Fruit fly (Drosophila melanogaster) whole organism, embryonic: ENCODE data around the gene CG6688.

Experiments
- Abd-B ChIP-seq: fragments of 200-800 bp; sonication (Bioruptor generic); optimal IDR thresholded peaks from 2 replicates; lab custom pipeline; 2018; ENCODE audit warnings: missing biosample characterization, mild to moderate bottlenecking, missing genetic modification characterization, moderate library complexity
- Bdp1 ChIP-seq: fragments of 200-800 bp; sonication (Bioruptor generic); optimal IDR thresholded peaks from 3 replicates; lab custom pipeline; 2016; ENCODE audit warnings: missing biosample characterization, missing genetic modification characterization
- CG10462 ChIP-seq: fragments of 200-800 bp; sonication (Bioruptor generic); optimal IDR thresholded peaks from 2 replicates; lab custom pipeline; 2016; ENCODE audit warnings: missing biosample characterization, missing genetic modification characterization
- CG11247 ChIP-seq: fragments of 200-800 bp; sonication (Bioruptor generic); IDR thresholded peaks from 2 replicates; pipeline ENCODE4 v1.3.6; 2022; ENCODE audit warnings: missing biosample characterization, missing genetic modification characterization
- CG1233 ChIP-seq: fragments of 200-800 bp; sonication (Bioruptor generic); optimal IDR thresholded peaks from 4 replicates; lab custom pipeline; 2018; ENCODE audit warnings: missing biosample characterization, mild to moderate bottlenecking, missing genetic modification characterization
- CG13424 ChIP-seq: fragments of 200-800 bp; sonication (Bioruptor generic); optimal IDR thresholded peaks from 2 replicates; lab custom pipeline; 2019; ENCODE audit warnings: missing biosample characterization, mild to moderate bottlenecking, missing genetic modification characterization, moderate library complexity
- CG1602 ChIP-seq: fragments of 200-800 bp; sonication (Bioruptor generic); optimal IDR thresholded peaks from 3 replicates; lab custom pipeline; 2016; ENCODE audit warnings: missing biosample characterization, missing genetic modification characterization
- CG16863 ChIP-seq: fragments of 200-800 bp; sonication (Bioruptor generic); optimal IDR thresholded peaks from 3 replicates; lab custom pipeline; 2016; ENCODE audit warnings: missing biosample characterization, missing genetic modification characterization
- CG18599 ChIP-seq: fragments of 200-800 bp; sonication (Bioruptor generic); optimal IDR thresholded peaks from 3 replicates; lab custom pipeline; 2017; ENCODE audit warnings: missing biosample characterization, missing genetic modification characterization, mild to moderate bottlenecking, moderate library complexity, missing genetic modification reagents
- CG18619 ChIP-seq: fragments of 200-800 bp; sonication (Bioruptor generic); optimal IDR thresholded peaks from 3 replicates; lab custom pipeline; 2017; ENCODE audit warnings: missing biosample characterization, mild to moderate bottlenecking, missing genetic modification characterization
- CG2129 ChIP-seq: fragments of 200-800 bp; sonication (Bioruptor generic); IDR thresholded peaks from 2 replicates; pipeline ENCODE4 v1.3.6; 2022; ENCODE audit warnings: missing biosample characterization, missing genetic modification characterization; ENCODE audit not compliant: partially characterized antibody
- CG2712 ChIP-seq: fragments of 200-800 bp; optimal IDR thresholded peaks from 3 replicates; lab custom pipeline; 2019; ENCODE audit warnings: missing biosample characterization, mild to moderate bottlenecking, missing genetic modification characterization, moderate library complexity
- CG2875 ChIP-seq: fragments of 200-800 bp; sonication (Bioruptor generic); optimal IDR thresholded peaks from 2 replicates; lab custom pipeline; 2017; ENCODE audit warnings: missing biosample characterization, mild to moderate bottlenecking, missing genetic modification characterization, missing genetic modification reagents
- CG31365 ChIP-seq: fragments of 200-800 bp; sonication (Bioruptor generic); optimal IDR thresholded peaks from 2 replicates; lab custom pipeline; 2018; ENCODE audit warnings: missing biosample characterization, mild to moderate bottlenecking, missing genetic modification characterization
- CG32772 ChIP-seq: fragments of 200-800 bp; sonication (Bioruptor generic); IDR thresholded peaks from 2 replicates; pipeline ENCODE4 v1.3.6; 2022; ENCODE audit warnings: missing biosample characterization, missing genetic modification characterization
- CG42726 ChIP-seq: fragments of 200-800 bp; sonication (Bioruptor generic); IDR thresholded peaks from 2 replicates; pipeline ENCODE4 v1.3.6; 2022; ENCODE audit warnings: missing biosample characterization, missing genetic modification characterization; ENCODE audit not compliant: partially characterized antibody
- CG4282 ChIP-seq: fragments of 200-800 bp; sonication (Bioruptor generic); optimal IDR thresholded peaks from 2 replicates; lab custom pipeline; 2016; ENCODE audit warnings: missing biosample characterization, missing genetic modification characterization
- CG4707 ChIP-seq: fragments of 200-800 bp; sonication (Bioruptor generic); optimal IDR thresholded peaks from 2 replicates; lab custom pipeline; 2018; ENCODE audit warnings: missing biosample characterization, mild to moderate bottlenecking, missing genetic modification characterization, moderate library complexity
- CG5953 ChIP-seq: fragments of 200-800 bp; sonication (Bioruptor generic); IDR thresholded peaks from 2 replicates; pipeline ENCODE4 v1.3.6; 2022; ENCODE audit warnings: missing biosample characterization, missing genetic modification characterization
- CG6813 ChIP-seq: fragments of 200-800 bp; sonication (Bioruptor generic); optimal IDR thresholded peaks from 2 replicates; lab custom pipeline; 2017; ENCODE audit warnings: missing biosample characterization, missing genetic modification characterization, mild to moderate bottlenecking, moderate library complexity, missing genetic modification reagents
- CG7271 ChIP-seq: fragments of 200-800 bp; sonication (Bioruptor generic); optimal IDR thresholded peaks from 2 replicates; lab custom pipeline; 2018; ENCODE audit warnings: missing biosample characterization, mild to moderate bottlenecking, missing genetic modification characterization, moderate library complexity
- CG7928 ChIP-seq: fragments of 200-800 bp; sonication (Bioruptor generic); optimal IDR thresholded peaks from 2 replicates; lab custom pipeline; 2017; ENCODE audit warnings: missing biosample characterization, mild to moderate bottlenecking, missing genetic modification characterization
- CG7987 ChIP-seq: fragments of 200-800 bp; sonication (Bioruptor generic); optimal IDR thresholded peaks from 2 replicates; lab custom pipeline; 2018; ENCODE audit warnings: missing biosample characterization, mild to moderate bottlenecking, missing genetic modification characterization, moderate library complexity
- CG9932 ChIP-seq: fragments of 200-800 bp; sonication (Bioruptor generic); IDR thresholded peaks from 2 replicates; pipeline ENCODE4 v1.3.6; 2022; ENCODE audit warnings: missing biosample characterization, missing genetic modification characterization
- D19A ChIP-seq: fragments of 200-800 bp; optimal IDR thresholded peaks from 3 replicates; lab custom pipeline; 2019; ENCODE audit warnings: missing biosample characterization, mild to moderate bottlenecking, missing genetic modification characterization, moderate library complexity
- Dad ChIP-seq: fragments of 200-800 bp; sonication (Bioruptor generic); optimal IDR thresholded peaks from 3 replicates; lab custom pipeline; 2016; ENCODE audit warnings: missing biosample characterization, missing genetic modification characterization
- Eip74EF ChIP-seq, 2 experiments: fragments of 200-800 bp in 1 of 2; fragments of >200 bp in 1 of 2; sonication (Bioruptor generic) in 1 of 2; optimal IDR thresholded peaks; 2 replicates each; lab custom pipeline; 2017 to 2019; ENCODE audit warnings: missing biosample characterization in 2 of 2, missing genetic modification characterization in 2 of 2, mild to moderate bottlenecking in 1 of 2, moderate library complexity in 1 of 2
- Elba2 ChIP-seq: fragments of 200-800 bp; sonication (Bioruptor generic); optimal IDR thresholded peaks from 3 replicates; lab custom pipeline; 2016; ENCODE audit warnings: missing biosample characterization, missing genetic modification characterization
- HLH54F ChIP-seq: fragments of 200-800 bp; sonication (Bioruptor generic); optimal IDR thresholded peaks from 3 replicates; lab custom pipeline; 2016; ENCODE audit warnings: missing biosample characterization, missing genetic modification characterization
- Nf-YC ChIP-seq: fragments of 200-800 bp; optimal IDR thresholded peaks from 3 replicates; lab custom pipeline; 2019; ENCODE audit warnings: missing biosample characterization, mild to moderate bottlenecking, missing genetic modification characterization, moderate library complexity
- Sox100B ChIP-seq: fragments of 200-800 bp; sonication (Bioruptor generic); optimal IDR thresholded peaks from 3 replicates; lab custom pipeline; 2018; ENCODE audit warnings: missing biosample characterization, mild to moderate bottlenecking, missing genetic modification characterization
- ase ChIP-seq: fragments of 200-800 bp; sonication (Bioruptor generic); IDR thresholded peaks from 3 replicates; pipeline ENCODE4 v1.3.6; 2022; ENCODE audit warnings: missing biosample characterization, missing genetic modification characterization
- chinmo ChIP-seq: fragments of 200-800 bp; sonication (Bioruptor generic); IDR thresholded peaks from 4 replicates; pipeline ENCODE4 v1.3.6; 2022; ENCODE audit warnings: missing biosample characterization, missing genetic modification characterization; ENCODE audit not compliant: partially characterized antibody
- cwo ChIP-seq: fragments of 200-800 bp; sonication (Bioruptor generic); optimal IDR thresholded peaks from 3 replicates; lab custom pipeline; 2017; ENCODE audit warnings: missing biosample characterization, missing genetic modification characterization, mild to moderate bottlenecking, moderate library complexity, missing genetic modification reagents
- dmrt11E ChIP-seq: fragments of 200-800 bp; sonication (Bioruptor generic); optimal IDR thresholded peaks from 3 replicates; lab custom pipeline; 2018; ENCODE audit warnings: missing biosample characterization, mild to moderate bottlenecking, missing genetic modification characterization, moderate library complexity
- en ChIP-seq: fragments of 200-800 bp; sonication (Bioruptor generic); optimal IDR thresholded peaks from 2 replicates; lab custom pipeline; 2016; ENCODE audit warnings: missing biosample characterization, missing genetic modification characterization
- exex ChIP-seq: fragments of 200-800 bp; sonication (Bioruptor generic); optimal IDR thresholded peaks from 4 replicates; lab custom pipeline; 2018; ENCODE audit warnings: missing biosample characterization, mild to moderate bottlenecking, missing genetic modification characterization, moderate library complexity
- eyg ChIP-seq: fragments of 200-800 bp; sonication (Bioruptor generic); optimal IDR thresholded peaks from 3 replicates; lab custom pipeline; 2016; ENCODE audit warnings: missing biosample characterization, missing genetic modification characterization
- hkb ChIP-seq, 2 experiments: fragments of 200-800 bp in 1 of 2; fragments of >200 bp in 1 of 2; sonication (Bioruptor generic) in 1 of 2; IDR thresholded peaks in 1 of 2; optimal IDR thresholded peaks in 1 of 2; 2 replicates each; pipeline versions ENCODE4 v1.3.6 to Lab custom; 2017 to 2022; ENCODE audit warnings: missing biosample characterization in 1 of 2, missing genetic modification characterization in 1 of 2
- kay ChIP-seq: fragments of 200-800 bp; sonication (Bioruptor generic); optimal IDR thresholded peaks from 2 replicates; lab custom pipeline; 2016; ENCODE audit warnings: missing biosample characterization, missing genetic modification characterization
- lab ChIP-seq: fragments of 200-800 bp; sonication (Bioruptor generic); optimal IDR thresholded peaks from 3 replicates; lab custom pipeline; 2017; ENCODE audit warnings: missing biosample characterization, missing genetic modification characterization, mild to moderate bottlenecking, moderate library complexity, missing genetic modification reagents
- lbe ChIP-seq: fragments of 200-800 bp; sonication (Bioruptor generic); optimal IDR thresholded peaks from 2 replicates; lab custom pipeline; 2016; ENCODE audit warnings: missing biosample characterization, mild to moderate bottlenecking, missing genetic modification characterization
- nerfin-2 ChIP-seq: fragments of 200-800 bp; sonication (Bioruptor generic); IDR thresholded peaks from 2 replicates; pipeline ENCODE4 v1.3.6; 2022; ENCODE audit warnings: missing biosample characterization, missing genetic modification characterization; ENCODE audit not compliant: partially characterized antibody
- ranshi ChIP-seq: fragments of 200-800 bp; sonication (Bioruptor generic); IDR thresholded peaks from 2 replicates; pipeline ENCODE4 v1.3.6; 2022; ENCODE audit warnings: missing biosample characterization, missing genetic modification characterization
- sisA ChIP-seq: fragments of 200-800 bp; sonication (Bioruptor generic); IDR thresholded peaks from 2 replicates; pipeline ENCODE4 v1.3.6; 2022; ENCODE audit warnings: missing biosample characterization, missing genetic modification characterization
- slou ChIP-seq: fragments of 200-800 bp; sonication (Bioruptor generic); optimal IDR thresholded peaks from 3 replicates; lab custom pipeline; 2016; ENCODE audit warnings: missing biosample characterization, missing genetic modification characterization
- vvl ChIP-seq: fragments of 200-800 bp; sonication (Bioruptor generic); IDR thresholded peaks from 2 replicates; pipeline ENCODE4 v1.3.6; 2022; ENCODE audit warnings: missing biosample characterization, missing genetic modification characterization
- zen ChIP-seq: fragments of 200-800 bp; sonication (Bioruptor generic); optimal IDR thresholded peaks from 3 replicates; lab custom pipeline; 2018; ENCODE audit warnings: missing biosample characterization, mild to moderate bottlenecking, missing genetic modification characterization, moderate library complexity

Gene CG6688

dm6 chr3R:23053936-23054335 lies 41.7 kb downstream of the CG6688 start, which contains the start of gene p53 (continued):
- peak; percentile 75 for TF ChIP-seq Dad
- TF ChIP-seq hkb (optimal IDR thresholded peaks at IDR 0.05; lab: Kevin White, UChicago), result no peak
- peak; percentile 64 for TF ChIP-seq hkb (GFP tag; IDR thresholded peaks at IDR 0.05; lab: Robert Waterston, UW)
- 0 out of 4 replicates have a peak, but pooled peaks have one; percentile 48 for TF ChIP-seq chinmo (GFP tag; lab: Robert Waterston, UW)
- peak; percentile 83 for TF ChIP-seq CG7271 (tag; lab: Kevin White, UChicago)
- TF ChIP-seq Abd-B (GFP tag; lab: Kevin White, UChicago), result peak; percentile 61
- peak; percentile 79; the same call in 1 of the 2 replicates for TF ChIP-seq CG42726 (GFP tag; lab: Robert Waterston, UW)
- no peak for TF ChIP-seq D19A (tag; lab: Kevin White, UChicago)
- no peak for TF ChIP-seq cwo (GFP tag; lab: Kevin White, UChicago)
- TF ChIP-seq CG10462 (GFP tag; lab: Kevin White, UChicago), result no peak
- peak; percentile 85 for TF ChIP-seq CG18619 (GFP tag; lab: Kevin White, UChicago)
- peak; percentile 18 for TF ChIP-seq Nf-YC (tag; lab: Kevin White, UChicago)
- peak; percentile 32 for TF ChIP-seq exex (tag; lab: Kevin White, UChicago)
- peak; percentile 37 for TF ChIP-seq en (GFP tag; lab: Kevin White, UChicago)
- peak; percentile 72 for TF ChIP-seq CG2875 (GFP tag; lab: Kevin White, UChicago)
- peak; percentile 62 for TF ChIP-seq dmrt11E (tag; lab: Kevin White, UChicago)
- peak; percentile 71 for TF ChIP-seq CG2712
- peak; percentile 53; the same call in 1 of the 3 replicates for TF ChIP-seq ase (GFP tag; lab: Robert Waterston, UW)
- peak; percentile 72 for TF ChIP-seq Sox100B (GFP tag; lab: Kevin White, UChicago)
- TF ChIP-seq CG9932 (GFP tag; lab: Robert Waterston, UW), result peak; percentile 75
- TF ChIP-seq CG1233, result peak; percentile 84
- TF ChIP-seq sisA (GFP tag; lab: Robert Waterston, UW), result peak; percentile 24; the same call in 1 of the 2 replicates
- peak; percentile 66 for TF ChIP-seq ranshi (GFP tag; lab: Robert Waterston, UW)
- peak; percentile 84 for TF ChIP-seq CG7928 (GFP tag; lab: Kevin White, UChicago)
- TF ChIP-seq CG7987 (GFP tag; lab: Kevin White, UChicago), result peak; percentile 94
- TF ChIP-seq CG13424 (tag; lab: Kevin White, UChicago), result peak; percentile 33
- peak; percentile 30 for TF ChIP-seq CG4282 (GFP tag; lab: Kevin White, UChicago)
- peak; percentile 52 for TF ChIP-seq zen (tag; lab: Kevin White, UChicago)
- peak; percentile 87 for TF ChIP-seq CG11247
- peak; percentile 77 for TF ChIP-seq CG4707 (GFP tag; lab: Kevin White, UChicago)
- TF ChIP-seq lbe (GFP tag; lab: Kevin White, UChicago), result peak; percentile 29
- peak; percentile 52 for TF ChIP-seq HLH54F
- TF ChIP-seq slou (GFP tag; lab: Kevin White, UChicago), result peak; percentile 49
- TF ChIP-seq Bdp1, result peak; percentile 41
- TF ChIP-seq vvl, result peak; percentile 79
- peak; percentile 76 for TF ChIP-seq CG18599
- peak; percentile 29 for TF ChIP-seq CG16863 (GFP tag; lab: Kevin White, UChicago)
- peak; percentile 63; the same call in 1 of the 2 replicates for TF ChIP-seq CG32772
- TF ChIP-seq lab (GFP tag; lab: Kevin White, UChicago), result peak; percentile 91
- peak; percentile 68 for TF ChIP-seq eyg
- peak; percentile 27 for TF ChIP-seq kay (GFP tag; lab: Kevin White, UChicago)
- peak; percentile 66 for TF ChIP-seq CG31365 (tag; lab: Kevin White, UChicago)
- peak; percentile 71 for TF ChIP-seq CG6813 (GFP tag; lab: Kevin White, UChicago)
- no peak; the same call in 1 of the 2 replicates for TF ChIP-seq CG2129
- peak in 1 of 2 experiments; percentile 27 for TF ChIP-seq Eip74EF (GFP tag; optimal IDR thresholded peaks at IDR 0.05; lab: Kevin White, UChicago)
- no peak for TF ChIP-seq CG5953
- TF ChIP-seq Elba2 (GFP tag; lab: Kevin White, UChicago), result no peak
- peak; percentile 2 for TF ChIP-seq CG1602 (GFP tag; lab: Kevin White, UChicago)
- peak; percentile 40; the same call in 1 of the 2 replicates for TF ChIP-seq nerfin-2 (GFP tag; lab: Robert Waterston, UW)
